Worm (Caenorhabditis elegans) whole organism, mixed stage, embryonic: ENCODE data around the gene K08E5.1.

Experiments
- M03D4.4 ChIP-seq: sonication (generic microtip); optimal IDR thresholded peaks from 2 replicates; lab custom pipeline; 2017; ENCODE audit warnings: mild to moderate bottlenecking, missing genetic modification characterization, missing compliant biosample characterization
- blmp-1 ChIP-seq: fragments of 150-350 bp; optimal IDR thresholded peaks from 2 replicates; lab custom pipeline; 2014; ENCODE audit warnings: missing biosample characterization, missing genetic modification characterization
- ceh-39 ChIP-seq: fragments of 150-350 bp; optimal IDR thresholded peaks from 2 replicates; lab custom pipeline; 2014; ENCODE audit warnings: missing biosample characterization, missing genetic modification characterization
- ceh-43 ChIP-seq: fragments of 200-800 bp; sonication (Bioruptor generic); optimal IDR thresholded peaks from 2 replicates; lab custom pipeline; 2018; ENCODE audit warnings: mild to moderate bottlenecking, missing genetic modification characterization, moderate library complexity, missing compliant biosample characterization
- ceh-83 ChIP-seq: fragments of 200-800 bp; sonication (Bioruptor generic); optimal IDR thresholded peaks from 2 replicates; lab custom pipeline; 2018; ENCODE audit warnings: mild to moderate bottlenecking, missing genetic modification characterization, missing compliant biosample characterization
- ces-1 ChIP-seq: fragments of 150-350 bp; optimal IDR thresholded peaks from 2 replicates; lab custom pipeline; 2014; ENCODE audit warnings: missing biosample characterization, missing genetic modification reagents, missing genetic modification characterization
- cnd-1 ChIP-seq: fragments of 200-800 bp; sonication (Bioruptor generic); optimal IDR thresholded peaks from 2 replicates; lab custom pipeline; 2018; ENCODE audit warnings: mild to moderate bottlenecking, missing genetic modification characterization, missing compliant biosample characterization
- drap-1 ChIP-seq: fragments of 200-800 bp; sonication (Bioruptor generic); optimal IDR thresholded peaks from 3 replicates; lab custom pipeline; 2018; ENCODE audit warnings: mild to moderate bottlenecking, missing genetic modification characterization, missing compliant biosample characterization
- elt-1 ChIP-seq: sonication (generic microtip); optimal IDR thresholded peaks from 2 replicates; lab custom pipeline; 2017; ENCODE audit warnings: missing genetic modification characterization, mild to moderate bottlenecking, missing compliant biosample characterization, antibody characterized with exemption, moderate library complexity, borderline replicate concordance; ENCODE audit not compliant: insufficient read depth
- elt-3 ChIP-seq: fragments of 150-350 bp; optimal IDR thresholded peaks from 2 replicates; lab custom pipeline; 2014; ENCODE audit warnings: missing biosample characterization, missing genetic modification characterization
- flh-1 ChIP-seq: fragments of 200-800 bp; sonication (Bioruptor generic); optimal IDR thresholded peaks from 2 replicates; lab custom pipeline; 2018; ENCODE audit warnings: mild to moderate bottlenecking, missing genetic modification characterization, moderate library complexity, missing compliant biosample characterization
- ham-2 ChIP-seq: fragments of 200-800 bp; sonication (Bioruptor generic); optimal IDR thresholded peaks from 2 replicates; lab custom pipeline; 2018; ENCODE audit warnings: mild to moderate bottlenecking, missing genetic modification characterization, missing compliant biosample characterization
- hlh-1 ChIP-seq: fragments of 150-350 bp; optimal IDR thresholded peaks from 2 replicates; lab custom pipeline; 2014; ENCODE audit warnings: missing biosample characterization, missing genetic modification reagents, missing genetic modification characterization
- lin-13 ChIP-seq: fragments of 150-350 bp; optimal IDR thresholded peaks from 2 replicates; lab custom pipeline; 2014; ENCODE audit warnings: missing biosample characterization, missing genetic modification characterization
- lin-32 ChIP-seq: fragments of 200-800 bp; sonication (Bioruptor generic); optimal IDR thresholded peaks from 2 replicates; lab custom pipeline; 2018; ENCODE audit warnings: mild to moderate bottlenecking, missing genetic modification characterization, missing compliant biosample characterization
- lsy-2 ChIP-seq: fragments of 150-350 bp; optimal IDR thresholded peaks from 2 replicates; lab custom pipeline; 2014; ENCODE audit warnings: missing biosample characterization, missing genetic modification characterization
- mab-5 ChIP-seq: fragments of 150-350 bp; optimal IDR thresholded peaks from 2 replicates; lab custom pipeline; 2014; ENCODE audit warnings: missing biosample characterization, missing genetic modification characterization
- mep-1 ChIP-seq: fragments of 150-350 bp; optimal IDR thresholded peaks from 2 replicates; lab custom pipeline; 2017; ENCODE audit warnings: missing biosample characterization, missing genetic modification reagents, missing genetic modification characterization, inconsistent platforms
- mls-2 ChIP-seq: sonication (generic microtip); optimal IDR thresholded peaks from 2 replicates; lab custom pipeline; 2016; ENCODE audit warnings: mild to moderate bottlenecking, missing genetic modification characterization, moderate library complexity, missing compliant biosample characterization
- nhr-2 ChIP-seq: fragments of 150-350 bp; optimal IDR thresholded peaks from 2 replicates; lab custom pipeline; 2014; ENCODE audit warnings: missing biosample characterization, missing genetic modification characterization
- nhr-237 ChIP-seq: fragments of 150-350 bp; optimal IDR thresholded peaks from 2 replicates; lab custom pipeline; 2014; ENCODE audit warnings: missing biosample characterization, missing genetic modification characterization
- nhr-28 ChIP-seq: fragments of 150-350 bp; optimal IDR thresholded peaks from 2 replicates; lab custom pipeline; 2014; ENCODE audit warnings: missing biosample characterization, missing genetic modification characterization
- nhr-76 ChIP-seq: sonication (generic microtip); optimal IDR thresholded peaks from 2 replicates; lab custom pipeline; 2017; ENCODE audit warnings: missing biosample characterization, missing genetic modification characterization
- pha-4 ChIP-seq: fragments of 150-350 bp; optimal IDR thresholded peaks from 2 replicates; lab custom pipeline; 2018; ENCODE audit warnings: missing biosample characterization, missing genetic modification reagents, missing genetic modification characterization
- sem-2 ChIP-seq: fragments of 200-800 bp; sonication (Bioruptor generic); optimal IDR thresholded peaks from 2 replicates; lab custom pipeline; 2018; ENCODE audit warnings: mild to moderate bottlenecking, missing genetic modification characterization, missing compliant biosample characterization
- snpc-4 ChIP-seq: fragments of 150-350 bp; optimal IDR thresholded peaks from 2 replicates; lab custom pipeline; 2014; ENCODE audit warnings: missing biosample characterization, missing genetic modification characterization
- sptf-1 ChIP-seq: sonication (generic microtip); optimal IDR thresholded peaks from 2 replicates; lab custom pipeline; 2017; ENCODE audit warnings: mild to moderate bottlenecking, missing genetic modification characterization, moderate library complexity, missing compliant biosample characterization
- tbx-8 ChIP-seq: fragments of 200-800 bp; sonication (Bioruptor generic); optimal IDR thresholded peaks from 2 replicates; lab custom pipeline; 2018; ENCODE audit warnings: mild to moderate bottlenecking, missing genetic modification characterization, moderate library complexity, missing compliant biosample characterization
- unc-120 ChIP-seq: sonication (generic microtip); optimal IDR thresholded peaks from 2 replicates; lab custom pipeline; 2017; ENCODE audit warnings: missing genetic modification characterization, missing compliant biosample characterization; ENCODE audit not compliant: poor library complexity, severe bottlenecking
- unc-39 ChIP-seq: fragments of 150-350 bp; optimal IDR thresholded peaks from 2 replicates; lab custom pipeline; 2014; ENCODE audit warnings: missing biosample characterization, missing genetic modification characterization
- unc-62 ChIP-seq: fragments of 150-350 bp; optimal IDR thresholded peaks from 2 replicates; lab custom pipeline; 2014; ENCODE audit warnings: missing biosample characterization, missing genetic modification reagents, missing genetic modification characterization
- zip-8 ChIP-seq: fragments of 150-350 bp; optimal IDR thresholded peaks from 2 replicates; lab custom pipeline; 2014; ENCODE audit warnings: missing biosample characterization, missing genetic modification characterization
- ztf-11 ChIP-seq: fragments of 150-350 bp; optimal IDR thresholded peaks from 2 replicates; lab custom pipeline; 2014; ENCODE audit warnings: missing biosample characterization, missing genetic modification characterization

Gene K08E5.1

DNA sequence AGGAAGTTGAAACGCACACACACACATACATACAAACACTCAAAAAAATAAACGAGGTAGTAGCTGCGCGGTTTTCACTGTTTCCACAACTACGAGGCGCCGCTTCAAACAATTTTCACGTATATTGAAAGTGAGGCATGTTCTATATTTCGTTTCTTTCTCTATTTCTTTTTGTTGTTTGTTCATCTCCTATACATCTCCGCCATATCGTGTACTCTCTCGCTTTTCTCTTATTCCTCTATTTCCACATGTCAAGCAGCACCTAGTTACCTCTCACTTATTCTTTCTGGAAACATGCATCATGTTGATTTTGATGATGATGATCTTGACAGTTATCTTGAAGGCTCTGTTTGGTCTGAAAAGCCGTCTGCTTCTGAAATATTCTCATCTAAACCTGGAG, 9.8 kb downstream of the K08E5.1 start, which contains the start of gene ZK1128.7:
Gene ZK1128.7 (plus strand): TSS at position 229 of the 400 bp plus-strand sequence.
- peak; percentile 29 for TF ChIP-seq elt-1
- no peak for TF ChIP-seq tbx-8 (GFP tag; lab: Kevin White, UChicago)
- no peak for TF ChIP-seq sem-2 (GFP tag; lab: Kevin White, UChicago)

DNA sequence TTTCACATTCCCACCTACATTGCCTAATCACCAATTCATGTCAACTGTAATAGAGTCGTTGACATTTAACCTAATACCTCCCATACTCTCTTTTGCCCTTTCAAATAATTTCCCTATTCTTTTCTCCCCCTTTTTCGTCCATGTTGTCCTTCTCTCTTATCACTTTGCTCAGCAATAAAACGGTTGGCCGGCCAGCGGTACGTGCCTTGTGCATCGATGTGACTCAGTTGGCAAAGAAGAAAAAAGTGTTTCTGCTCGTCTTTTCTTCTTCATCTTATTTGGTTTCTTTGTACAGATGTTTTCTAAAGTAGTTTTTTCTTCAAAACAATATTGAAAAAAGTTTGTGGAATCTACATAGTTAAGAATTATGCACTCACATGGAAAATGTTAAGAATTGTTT, 12.1 kb downstream of the K08E5.1 start:
- TF ChIP-seq hlh-1 (tag; lab: Kevin White, UChicago) = no peak
- no peak for TF ChIP-seq ceh-43 (GFP tag; lab: Kevin White, UChicago)
- TF ChIP-seq zip-8 = no peak
- no peak for TF ChIP-seq ham-2
- no peak for TF ChIP-seq lin-32 (GFP tag; lab: Kevin White, UChicago)
- no peak for TF ChIP-seq nhr-76
- no peak for TF ChIP-seq unc-120 (tag; lab: Kevin White, UChicago)
- TF ChIP-seq cnd-1 (tag; lab: Kevin White, UChicago) = no peak
- TF ChIP-seq ceh-83 (GFP tag; lab: Kevin White, UChicago) = no peak
- no peak for TF ChIP-seq sptf-1 (tag; lab: Kevin White, UChicago)
- TF ChIP-seq unc-39 (tag; lab: Kevin White, UChicago) = no peak
- TF ChIP-seq snpc-4 (tag; lab: Kevin White, UChicago) = no peak
- TF ChIP-seq blmp-1 = no peak

DNA sequence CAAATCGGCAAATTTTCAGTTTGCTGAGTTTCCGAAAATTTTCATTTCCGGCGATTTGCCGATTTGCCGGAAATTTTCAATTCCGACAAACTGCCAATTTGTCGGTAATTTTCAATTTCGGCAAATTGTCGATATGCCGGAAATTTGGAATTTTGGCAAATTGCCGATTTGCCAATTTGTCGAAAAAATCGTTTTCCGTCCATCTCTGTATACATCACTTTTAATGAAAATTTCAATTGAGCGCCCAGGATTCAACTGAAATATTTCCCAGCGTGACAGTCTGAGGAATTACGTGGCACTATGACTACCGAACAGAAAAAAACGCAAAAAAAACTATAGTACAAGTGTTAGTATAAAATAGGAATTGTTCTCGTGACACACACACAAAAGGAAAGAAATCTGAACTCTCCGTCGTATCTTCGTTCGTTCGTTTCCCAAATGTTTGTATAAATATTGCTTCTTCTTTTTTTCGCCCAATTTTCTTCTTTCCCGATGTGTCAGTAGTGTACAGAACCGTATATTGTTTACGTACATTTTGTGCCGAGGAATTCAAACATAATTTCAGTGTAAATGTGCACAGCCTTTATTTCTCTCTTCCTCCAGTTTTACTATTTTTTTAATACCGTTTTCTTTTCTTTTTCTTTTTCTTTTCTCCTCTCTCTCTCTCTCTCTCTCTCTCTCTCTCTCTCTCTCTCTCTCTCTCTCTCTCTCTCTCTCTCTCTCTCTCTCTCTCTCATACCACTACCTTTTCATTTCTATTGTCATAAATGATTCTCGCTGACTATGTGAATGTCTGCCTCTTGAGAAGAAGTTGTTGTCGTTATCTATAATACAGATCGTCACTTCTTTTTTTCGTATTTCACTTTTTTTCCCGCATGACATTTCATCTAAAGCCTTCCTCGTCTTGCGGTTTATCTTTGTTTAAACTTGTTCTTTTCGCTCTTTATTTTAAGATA, 13.8 kb downstream of the K08E5.1 start:
- TF ChIP-seq mls-2 (tag; lab: Kevin White, UChicago) (no peak), ceh-39 (tag; lab: Kevin White, UChicago) (no peak), unc-120 (tag; lab: Kevin White, UChicago) (no peak), elt-3 (tag; lab: Kevin White, UChicago) (no peak), mab-5 (tag; lab: Kevin White, UChicago) (no peak), elt-1 (no peak), tbx-8 (GFP tag; lab: Kevin White, UChicago) (no peak)

DNA sequence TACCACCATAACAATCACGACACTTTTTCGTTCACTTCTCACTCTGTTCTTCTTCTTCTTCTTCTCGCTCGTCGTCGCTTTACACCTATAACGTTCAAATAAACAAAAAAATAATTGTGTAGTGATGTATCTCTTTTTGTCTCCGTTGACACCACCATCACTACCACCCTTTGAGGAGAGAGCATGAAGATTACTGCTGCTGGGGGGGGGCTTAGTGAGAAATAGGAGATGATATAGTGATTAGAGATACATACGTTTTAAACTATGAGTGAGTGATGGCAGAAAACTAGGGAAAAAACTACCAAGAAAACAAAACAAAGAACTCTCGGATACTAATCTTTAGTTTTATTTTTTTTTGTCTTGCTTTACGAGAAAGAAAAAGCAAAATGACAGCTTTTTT, 20.2 kb downstream of the K08E5.1 start:
- TF ChIP-seq elt-3 (tag; lab: Kevin White, UChicago) (no peak), nhr-237 (tag; lab: Kevin White, UChicago) (no peak), sptf-1 (tag; lab: Kevin White, UChicago) (no peak), ham-2 (no peak), hlh-1 (tag; lab: Kevin White, UChicago) (no peak), unc-62 (no peak), unc-39 (tag; lab: Kevin White, UChicago) (no peak), blmp-1 (no peak), nhr-76 (no peak), nhr-2 (tag; lab: Kevin White, UChicago) (no peak), lin-13 (tag; lab: Kevin White, UChicago) (no peak), drap-1 (GFP tag; lab: Kevin White, UChicago) (no peak), snpc-4 (tag; lab: Kevin White, UChicago) (no peak), ztf-11 (tag; lab: Kevin White, UChicago) (no peak), mls-2 (tag; lab: Kevin White, UChicago) (no peak), mab-5 (tag; lab: Kevin White, UChicago) (no peak), unc-120 (tag; lab: Kevin White, UChicago) (no peak), flh-1 (no peak), lin-32 (GFP tag; lab: Kevin White, UChicago) (no peak)

DNA sequence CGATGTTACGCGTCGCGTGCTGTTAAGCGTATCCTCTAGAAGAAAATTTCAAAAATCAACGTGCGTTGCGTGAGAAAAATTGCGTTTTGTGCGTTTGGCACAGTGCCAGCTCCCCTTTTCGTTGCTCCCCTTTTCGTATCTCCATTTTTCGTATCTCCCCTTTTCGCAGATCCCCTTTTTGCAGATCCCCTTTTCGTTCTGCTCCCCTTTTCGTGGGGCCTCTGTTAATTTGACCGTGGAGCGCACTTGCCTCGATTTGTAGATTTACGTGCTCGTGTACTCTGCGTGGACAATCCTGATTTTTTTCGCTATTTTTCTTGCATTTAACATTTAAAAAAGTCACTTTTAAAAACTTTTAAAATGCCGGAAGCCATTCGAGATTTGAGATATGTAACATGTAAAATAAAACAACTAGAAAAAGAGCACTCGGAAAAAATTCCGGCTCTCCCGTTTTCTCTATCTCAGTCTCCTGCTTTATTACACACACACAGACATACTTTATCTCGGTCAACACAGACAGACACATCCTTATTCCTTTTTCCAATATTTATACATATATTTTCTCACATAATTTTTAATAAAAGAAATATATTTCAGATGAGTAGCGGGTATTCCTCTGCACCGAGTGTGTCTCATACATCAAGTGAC, 22.9 kb downstream of the K08E5.1 start, which contains the start of gene ttll-4:
Gene ttll-4 (plus strand): TSS at position 598 of the 648 bp plus-strand sequence.
- TF ChIP-seq unc-120 (tag; lab: Kevin White, UChicago) = peak; percentile 22
- peak; percentile 24 for TF ChIP-seq lin-32 (GFP tag; lab: Kevin White, UChicago)
- TF ChIP-seq blmp-1 = no peak
- no peak for TF ChIP-seq pha-4 (tag; lab: Kevin White, UChicago)
- TF ChIP-seq M03D4.4 = peak; percentile 48
- TF ChIP-seq tbx-8 (GFP tag; lab: Kevin White, UChicago) = no peak
- TF ChIP-seq ham-2 = no peak
- no peak for TF ChIP-seq unc-39 (tag; lab: Kevin White, UChicago)
- peak; percentile 60 for TF ChIP-seq mep-1 (tag; lab: Kevin White, UChicago)
- no peak for TF ChIP-seq ceh-39 (tag; lab: Kevin White, UChicago)
- TF ChIP-seq nhr-2 (tag; lab: Kevin White, UChicago) = no peak
- no peak for TF ChIP-seq ceh-83 (GFP tag; lab: Kevin White, UChicago)
- peak; percentile 10 for TF ChIP-seq cnd-1 (tag; lab: Kevin White, UChicago)
- no peak for TF ChIP-seq nhr-76
- no peak for TF ChIP-seq elt-3 (tag; lab: Kevin White, UChicago)
- no peak for TF ChIP-seq nhr-28 (tag; lab: Kevin White, UChicago)
- no peak for TF ChIP-seq unc-62
- peak; percentile 38 for TF ChIP-seq mls-2 (tag; lab: Kevin White, UChicago)
- TF ChIP-seq nhr-237 (tag; lab: Kevin White, UChicago) = no peak
- TF ChIP-seq flh-1 = no peak
- peak; percentile 68 for TF ChIP-seq sptf-1 (tag; lab: Kevin White, UChicago)
- no peak for TF ChIP-seq zip-8
- TF ChIP-seq lsy-2 (tag; lab: Kevin White, UChicago) = peak; percentile 14
- TF ChIP-seq elt-1 = no peak
- peak; percentile 65 for TF ChIP-seq lin-13 (tag; lab: Kevin White, UChicago)
- TF ChIP-seq ztf-11 (tag; lab: Kevin White, UChicago) = no peak
- no peak for TF ChIP-seq ceh-43 (GFP tag; lab: Kevin White, UChicago)
- no peak for TF ChIP-seq sem-2 (GFP tag; lab: Kevin White, UChicago)
- peak; percentile 79 for TF ChIP-seq ces-1 (GFP tag; lab: Kevin White, UChicago)
- TF ChIP-seq snpc-4 (tag; lab: Kevin White, UChicago) = no peak
- TF ChIP-seq mab-5 (tag; lab: Kevin White, UChicago) = no peak
